Worm (Caenorhabditis elegans) whole organism, mixed stage, embryonic: ENCODE data around the gene T10B5.7.

Experiments used
- elt-1 ChIP-seq: sonication (generic microtip); optimal IDR thresholded peaks from 2 replicates; lab custom pipeline; 2017; ENCODE audit warnings: missing genetic modification characterization, mild to moderate bottlenecking, missing compliant biosample characterization, antibody characterized with exemption, moderate library complexity, borderline replicate concordance; ENCODE audit not compliant: insufficient read depth
- mab-5 ChIP-seq: fragments of 150-350 bp; optimal IDR thresholded peaks from 2 replicates; lab custom pipeline; 2014; ENCODE audit warnings: missing biosample characterization, missing genetic modification characterization
- nhr-237 ChIP-seq: fragments of 150-350 bp; optimal IDR thresholded peaks from 2 replicates; lab custom pipeline; 2014; ENCODE audit warnings: missing biosample characterization, missing genetic modification characterization
- nhr-28 ChIP-seq: fragments of 150-350 bp; optimal IDR thresholded peaks from 2 replicates; lab custom pipeline; 2014; ENCODE audit warnings: missing biosample characterization, missing genetic modification characterization
- nhr-76 ChIP-seq: sonication (generic microtip); optimal IDR thresholded peaks from 2 replicates; lab custom pipeline; 2017; ENCODE audit warnings: missing biosample characterization, missing genetic modification characterization
- unc-39 ChIP-seq: fragments of 150-350 bp; optimal IDR thresholded peaks from 2 replicates; lab custom pipeline; 2014; ENCODE audit warnings: missing biosample characterization, missing genetic modification characterization

ce11 chrV:1804645-1805559, 41.1 kb upstream of the T10B5.7 start, which contains the start of the genes hsp-16.2 and hsp-16.41:
- TF ChIP-seq mab-5 (tag; lab: Kevin White, UChicago): no peak
- TF ChIP-seq nhr-237 (tag; lab: Kevin White, UChicago): no peak
- TF ChIP-seq nhr-76 (tag; lab: Kevin White, UChicago): no peak
- no peak for TF ChIP-seq elt-1 (tag; lab: Kevin White, UChicago)
- TF ChIP-seq nhr-28 (tag; lab: Kevin White, UChicago): no peak
- TF ChIP-seq unc-39 (tag; lab: Kevin White, UChicago): no peak
